Worm (Caenorhabditis elegans) whole organism, L4 larva: Measurements from ENCODE around the gene enee-1.
A peak's percentile ranks its signal among the peaks of the same experiment; 100 is the strongest.

Experiments
- D1046.2 ChIP-seq: fragments of 200-800 bp; sonication (Bioruptor generic); IDR thresholded peaks from 2 replicates; pipeline ENCODE4 v1.3.6; 2022; ENCODE audit warnings: missing genetic modification characterization, missing compliant biosample characterization
- F26F4.8 ChIP-seq: fragments of 200-800 bp; sonication (Bioruptor generic); conservative IDR thresholded peaks from 2 replicates; pipeline ENCODE4 v1.3.6; 2022; ENCODE audit warnings: missing genetic modification characterization, missing compliant biosample characterization
- F37D6.2 ChIP-seq: sonication (generic microtip); optimal IDR thresholded peaks from 2 replicates; lab custom pipeline; 2016; ENCODE audit warnings: mild to moderate bottlenecking, missing genetic modification characterization, missing compliant biosample characterization
- T20F7.1 ChIP-seq: fragments of 200-800 bp; sonication (Bioruptor generic); optimal IDR thresholded peaks from 2 replicates; lab custom pipeline; 2018; ENCODE audit warnings: mild to moderate bottlenecking, missing genetic modification characterization, missing compliant biosample characterization
- ZK337.2 ChIP-seq: fragments of 200-800 bp; sonication (Bioruptor generic); IDR thresholded peaks from 2 replicates; pipeline ENCODE4 v1.3.6; 2022; ENCODE audit warnings: missing genetic modification reagents, missing genetic modification characterization, missing compliant biosample characterization
- ZK546.5 ChIP-seq, 2 experiments: sonication (generic microtip); optimal IDR thresholded peaks; 2 replicates each; lab custom pipeline; 2017; ENCODE audit warnings: missing biosample characterization in 2 of 2, missing genetic modification characterization in 2 of 2
- aly-2 ChIP-seq: sonication (generic microtip); optimal IDR thresholded peaks from 2 replicates; lab custom pipeline; 2018; ENCODE audit warnings: missing biosample characterization, missing genetic modification characterization
- attf-4 ChIP-seq: sonication (generic microtip); optimal IDR thresholded peaks from 3 replicates; lab custom pipeline; 2017; ENCODE audit warnings: missing biosample characterization, missing genetic modification characterization
- ceh-62 ChIP-seq: sonication (generic microtip); optimal IDR thresholded peaks from 2 replicates; lab custom pipeline; 2017; ENCODE audit warnings: missing biosample characterization, missing genetic modification characterization
- ceh-82 ChIP-seq: sonication (generic microtip); optimal IDR thresholded peaks from 2 replicates; lab custom pipeline; 2017; ENCODE audit warnings: missing biosample characterization, missing genetic modification characterization
- ces-1 ChIP-seq: fragments of 150-350 bp; sonication (generic microtip); optimal IDR thresholded peaks from 4 replicates; lab custom pipeline; 2014; ENCODE audit warnings: missing biosample characterization, missing genetic modification reagents, missing genetic modification characterization
- dmd-6 ChIP-seq: fragments of 200-800 bp; sonication (Bioruptor generic); IDR thresholded peaks from 2 replicates; pipeline ENCODE4 v1.3.6; 2022; ENCODE audit warnings: missing genetic modification reagents, missing genetic modification characterization, missing compliant biosample characterization
- dpl-1 ChIP-seq: fragments of 150-350 bp; optimal IDR thresholded peaks from 2 replicates; lab custom pipeline; 2014; ENCODE audit warnings: missing biosample characterization, missing genetic modification reagents, missing genetic modification characterization
- egl-27 ChIP-seq: sonication (generic microtip); optimal IDR thresholded peaks from 3 replicates; lab custom pipeline; 2017; ENCODE audit warnings: missing biosample characterization, missing genetic modification reagents, missing genetic modification characterization
- egl-43 ChIP-seq: fragments of 200-800 bp; sonication (Bioruptor generic); IDR thresholded peaks from 2 replicates; pipeline ENCODE4 v1.3.6; 2022; ENCODE audit warnings: missing genetic modification reagents, missing genetic modification characterization, missing compliant biosample characterization
- fkh-10 ChIP-seq: fragments of 150-350 bp; optimal IDR thresholded peaks from 2 replicates; lab custom pipeline; 2014; ENCODE audit warnings: missing biosample characterization, missing genetic modification reagents, missing genetic modification characterization
- fos-1 ChIP-seq: fragments of 150-350 bp; optimal IDR thresholded peaks from 2 replicates; lab custom pipeline; 2014; ENCODE audit warnings: missing biosample characterization, missing genetic modification characterization
- lim-7 ChIP-seq: fragments of 200-800 bp; sonication (Bioruptor generic); IDR thresholded peaks from 2 replicates; pipeline ENCODE4 v1.3.6; 2022; ENCODE audit warnings: missing genetic modification characterization, missing compliant biosample characterization
- lin-1 ChIP-seq: fragments of 200-800 bp; sonication (Bioruptor generic); IDR thresholded peaks from 2 replicates; pipeline ENCODE4 v1.3.6; 2022; ENCODE audit warnings: missing genetic modification reagents, missing genetic modification characterization, missing compliant biosample characterization
- lin-15B ChIP-seq: fragments of 150-350 bp; sonication (generic microtip); optimal IDR thresholded peaks from 3 replicates; lab custom pipeline; 2014; ENCODE audit warnings: missing biosample characterization, missing genetic modification characterization
- lin-29 ChIP-seq: fragments of 200-800 bp; sonication (Bioruptor generic); IDR thresholded peaks from 2 replicates; pipeline ENCODE4 v1.3.6; 2022; ENCODE audit warnings: missing genetic modification reagents, missing genetic modification characterization, missing compliant biosample characterization
- mep-1 ChIP-seq: fragments of 150-350 bp; sonication (generic microtip); optimal IDR thresholded peaks from 3 replicates; lab custom pipeline; 2014; ENCODE audit warnings: missing biosample characterization, missing genetic modification characterization
- mes-2 ChIP-seq: sonication (generic microtip); optimal IDR thresholded peaks from 2 replicates; lab custom pipeline; 2016; ENCODE audit warnings: missing genotype, mild to moderate bottlenecking, missing genetic modification characterization, missing compliant biosample characterization; ENCODE audit not compliant: poor library complexity, severe bottlenecking
- mxl-3 ChIP-seq: fragments of 200-800 bp; sonication (Bioruptor generic); optimal IDR thresholded peaks from 2 replicates; lab custom pipeline; 2018; ENCODE audit warnings: mild to moderate bottlenecking, missing genetic modification characterization, missing compliant biosample characterization
- nhr-111 ChIP-seq: fragments of 200-800 bp; sonication (Bioruptor generic); optimal IDR thresholded peaks from 2 replicates; lab custom pipeline; 2018; ENCODE audit warnings: mild to moderate bottlenecking, missing genetic modification characterization, missing compliant biosample characterization
- nhr-25 ChIP-seq: sonication (generic microtip); optimal IDR thresholded peaks from 2 replicates; lab custom pipeline; 2017; ENCODE audit warnings: missing genetic modification characterization, mild to moderate bottlenecking, missing compliant biosample characterization, antibody characterized with exemption, moderate library complexity, borderline replicate concordance; ENCODE audit not compliant: insufficient read depth
- nhr-41 ChIP-seq: fragments of 200-800 bp; sonication (Bioruptor generic); IDR thresholded peaks from 2 replicates; pipeline ENCODE4 v1.3.6; 2022; ENCODE audit warnings: missing genetic modification reagents, missing genetic modification characterization, missing compliant biosample characterization
- pqm-1 ChIP-seq: sonication (generic microtip); optimal IDR thresholded peaks from 2 replicates; lab custom pipeline; 2017; ENCODE audit warnings: missing biosample characterization, missing genetic modification characterization
- set-16 ChIP-seq: fragments of 200-800 bp; sonication (Bioruptor generic); IDR thresholded peaks from 2 replicates; pipeline ENCODE4 v1.3.6; 2022; ENCODE audit warnings: missing genetic modification reagents, missing genetic modification characterization, missing compliant biosample characterization
- snpc-1.2 ChIP-seq: fragments of 200-800 bp; sonication (Bioruptor generic); IDR thresholded peaks from 2 replicates; pipeline ENCODE4 v1.3.6; 2022; ENCODE audit warnings: missing genetic modification reagents, missing genetic modification characterization, missing compliant biosample characterization
- tra-1 ChIP-seq: fragments of 200-800 bp; sonication (Bioruptor generic); IDR thresholded peaks from 2 replicates; pipeline ENCODE4 v1.3.6; 2022; ENCODE audit warnings: missing genetic modification reagents, missing genetic modification characterization, missing compliant biosample characterization
- unc-130 ChIP-seq: sonication (generic microtip); optimal IDR thresholded peaks from 2 replicates; lab custom pipeline; 2016; ENCODE audit warnings: missing genetic modification reagents, missing genetic modification characterization, missing compliant biosample characterization
- zag-1 ChIP-seq: fragments of 150-350 bp; optimal IDR thresholded peaks from 2 replicates; lab custom pipeline; 2014; ENCODE audit warnings: missing biosample characterization, missing genetic modification characterization
- zfp-2 ChIP-seq: sonication (generic microtip); optimal IDR thresholded peaks from 2 replicates; lab custom pipeline; 2016; ENCODE audit warnings: mild to moderate bottlenecking, missing genetic modification characterization, missing compliant biosample characterization
- zip-11 ChIP-seq: fragments of 200-800 bp; sonication (Bioruptor generic); IDR thresholded peaks from 2 replicates; pipeline ENCODE4 v1.3.6; 2022; ENCODE audit warnings: missing genetic modification characterization, missing compliant biosample characterization

Gene enee-1

DNA sequence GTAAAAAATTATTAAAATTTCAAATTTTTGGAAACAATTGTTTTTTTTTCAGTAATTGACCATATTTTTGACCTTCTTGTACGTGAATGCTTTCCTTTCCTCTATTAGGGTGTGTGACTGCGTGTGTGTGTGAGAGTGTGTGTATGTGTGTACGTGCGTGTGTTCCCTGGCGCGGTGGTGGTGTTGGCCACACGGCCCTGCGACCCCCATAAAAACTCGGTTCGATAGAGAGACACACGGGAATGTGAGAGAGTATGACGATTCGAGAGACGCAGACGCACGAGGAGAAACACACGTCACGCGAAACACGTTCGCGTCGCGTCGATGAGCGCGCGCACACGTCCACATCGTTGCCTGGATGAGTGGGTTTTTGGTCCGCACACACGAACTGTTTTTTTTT lies 5.7 kb upstream of the enee-1 start (continued):
- peak; percentile 99 for TF ChIP-seq mxl-3 (GFP tag; lab: Kevin White, UChicago)
- no peak for TF ChIP-seq unc-130
- TF ChIP-seq fkh-10 (GFP tag; lab: Kevin White, UChicago): peak; percentile 28
- TF ChIP-seq zfp-2 (tag; lab: Kevin White, UChicago): no peak
- TF ChIP-seq lin-29: 0 out of 2 replicates have a peak, but pooled peaks have one; percentile 31
- TF ChIP-seq ZK546.5 (tag; optimal IDR thresholded peaks at IDR 0.05; lab: Kevin White, UChicago): no peak
- no peak for TF ChIP-seq aly-2 (tag; lab: Kevin White, UChicago)
- TF ChIP-seq F26F4.8 (GFP tag; lab: Robert Waterston, UW): no peak
- TF ChIP-seq nhr-41 (GFP tag; lab: Robert Waterston, UW): peak; percentile 91
- TF ChIP-seq D1046.2 (GFP tag; lab: Robert Waterston, UW): no peak
- 0 out of 2 replicates have a peak, but pooled peaks have one; percentile 52 for TF ChIP-seq tra-1
- no peak for TF ChIP-seq pqm-1 (tag; lab: Kevin White, UChicago)
- peak; percentile 81 for TF ChIP-seq nhr-25

ce11 chrII:19238-19637 lies 5.2 kb upstream of the enee-1 start, which contains the start of gene gmeb-1:
gmeb-1 (plus strand) TSS chrII:19538.
- TF ChIP-seq ceh-62 (tag; lab: Kevin White, UChicago) (no peak), dpl-1 (GFP tag; lab: Kevin White, UChicago) (no peak), lin-15B (tag; lab: Kevin White, UChicago) (no peak), zip-11 (no peak), nhr-41 (GFP tag; lab: Robert Waterston, UW) (no peak), ces-1 (GFP tag; lab: Kevin White, UChicago) (no peak), nhr-111 (GFP tag; lab: Kevin White, UChicago) (no peak), ceh-82 (tag; lab: Kevin White, UChicago) (no peak), fos-1 (tag; lab: Kevin White, UChicago) (no peak)
- TF ChIP-seq, all 104 proteins: peak for 0

- TF ChIP-seq snpc-1.2: no peak
- TF ChIP-seq mep-1 (tag; lab: Kevin White, UChicago): peak; percentile 16
Observed at ce11 chrII:21953-22352, 2.5 kb upstream of the enee-1 start.

DNA sequence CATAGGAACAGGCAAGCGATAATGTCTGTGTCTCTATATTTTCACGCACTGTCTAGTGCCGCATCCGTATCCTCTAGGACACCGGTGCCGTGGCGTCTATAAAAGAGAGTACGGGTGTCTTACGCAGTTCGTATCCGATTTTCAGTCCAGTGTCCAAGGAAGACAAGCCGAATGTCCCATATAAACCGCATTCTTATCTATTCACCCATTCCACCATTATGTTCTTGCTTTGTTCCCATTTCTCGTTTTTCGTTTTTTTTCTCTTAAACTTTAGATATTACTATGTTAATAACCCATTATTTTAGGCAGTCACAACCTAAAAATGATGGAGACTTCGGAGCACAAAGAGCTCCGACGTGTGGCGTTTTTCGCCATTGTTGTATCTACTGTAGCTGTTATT lies 1.4 kb upstream of the enee-1 start, which contains the start of gene sqt-2:
Gene sqt-2, plus strand, starts transcription at position 301 of the 400 bp plus-strand sequence.
- no peak for TF ChIP-seq lin-1 (GFP tag; lab: Robert Waterston, UW)
- TF ChIP-seq, all 104 proteins: peak for 0

ce11 chrII:23739-24138 lies 727 bp upstream of the enee-1 start:
- peak; percentile 4; the same call in 1 of the 2 replicates for TF ChIP-seq egl-43 (GFP tag; lab: Robert Waterston, UW)
- peak; percentile 57; the same call in 1 of the 2 replicates for TF ChIP-seq set-16
- TF ChIP-seq mes-2: peak; percentile 8
- no peak for TF ChIP-seq attf-4 (tag; lab: Kevin White, UChicago)
- 0 out of 2 replicates have a peak, but pooled peaks have one; percentile 27 for TF ChIP-seq lim-7 (GFP tag; lab: Robert Waterston, UW)
- TF ChIP-seq, all 104 proteins: peak for 4

DNA sequence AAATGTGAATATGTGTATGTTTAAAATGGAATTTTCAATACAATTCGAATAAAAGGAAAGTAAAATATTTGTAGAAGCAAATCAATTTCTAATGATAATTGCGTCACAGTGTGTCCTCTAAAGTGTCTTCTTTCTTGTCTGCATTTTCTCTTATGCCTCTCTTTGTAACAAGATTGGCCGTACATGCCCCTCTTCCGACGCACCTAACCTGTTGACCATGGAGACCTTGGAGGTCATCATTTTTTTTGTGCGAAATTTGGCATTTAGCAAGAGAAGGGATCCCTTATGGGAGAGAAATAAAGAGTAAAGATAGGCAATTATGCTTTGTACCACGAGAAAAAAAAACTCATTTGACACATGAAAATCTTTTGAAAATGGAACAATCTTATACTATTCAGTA lies 3.8 kb downstream of the enee-1 start, which contains the start of gene F23F1.4:
Gene F23F1.4, minus strand, starts transcription at position 141 of the 400 bp plus-strand sequence.
- no peak for TF ChIP-seq ZK337.2 (GFP tag; lab: Robert Waterston, UW)
- no peak for TF ChIP-seq dmd-6
- TF ChIP-seq T20F7.1 (GFP tag; lab: Kevin White, UChicago): no peak
- TF ChIP-seq zag-1 (tag; lab: Kevin White, UChicago): no peak
- no peak for TF ChIP-seq F37D6.2 (tag; lab: Kevin White, UChicago)
- no peak for TF ChIP-seq F26F4.8 (GFP tag; lab: Robert Waterston, UW)
- no peak for TF ChIP-seq attf-4 (tag; lab: Kevin White, UChicago)
- TF ChIP-seq egl-27 (tag; lab: Kevin White, UChicago): no peak
- no peak for TF ChIP-seq ZK546.5 (tag; optimal IDR thresholded peaks at IDR 0.05; lab: Kevin White, UChicago)
- TF ChIP-seq, all 104 proteins: peak for 0
